Fruit fly (Drosophila melanogaster): ENCODE results near the gene CG31279.

DNA sequence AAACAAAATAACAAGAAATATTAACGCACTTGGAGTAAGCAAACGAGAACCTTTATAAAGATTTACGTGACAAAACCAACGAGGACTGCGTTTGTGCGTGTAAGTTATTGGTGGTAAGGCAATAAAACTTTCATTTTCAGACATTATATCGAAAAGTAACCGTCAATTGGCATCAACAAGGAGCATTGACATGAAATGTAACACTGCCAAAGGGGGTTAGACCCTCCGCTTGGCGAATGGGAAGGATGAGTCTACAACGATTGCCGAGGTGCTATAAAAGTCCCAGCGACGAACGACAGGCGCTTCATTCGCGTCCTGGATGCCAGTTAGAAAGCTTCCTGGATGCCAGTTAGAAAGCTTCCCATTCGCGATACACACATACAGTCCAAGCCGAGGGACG, 41.8 kb downstream of the CG31279 start, which contains the start of gene Gyc89Da:
- TF ChIP-seq lab (GFP tag; optimal IDR thresholded peaks at IDR 0.05): no peak
- no peak for TF ChIP-seq CTCF (GFP tag; optimal IDR thresholded peaks at IDR 0.05)
- no peak for TF ChIP-seq CG11560 (tag; IDR thresholded peaks at IDR 0.05)
- no peak for TF ChIP-seq Myb (GFP tag; optimal IDR thresholded peaks at IDR 0.05)
- TF ChIP-seq CrebB (tag; optimal IDR thresholded peaks at IDR 0.05): no peak
- no peak for TF ChIP-seq CG3281 (GFP tag; optimal IDR thresholded peaks at IDR 0.05)
- no peak for TF ChIP-seq Mes4 (GFP tag; optimal IDR thresholded peaks at IDR 0.05)
- no peak for TF ChIP-seq CG14860 (GFP tag; IDR thresholded peaks at IDR 0.05; ENCODE audit: partially characterized antibody)
- TF ChIP-seq az2 (GFP tag; optimal IDR thresholded peaks at IDR 0.05): no peak
- no peak for TF ChIP-seq Jarid2 (GFP tag; optimal IDR thresholded peaks at IDR 0.05)
- TF ChIP-seq dm (GFP tag; optimal IDR thresholded peaks at IDR 0.05): no peak
- no peak for TF ChIP-seq CG15601 (tag; optimal IDR thresholded peaks at IDR 0.05)

All from whole organism, embryonic.